Fruit fly (Drosophila melanogaster) S2 (cell line): ENCODE results near the gene CG11398.

Source experiments
- CG8478 ChIP-seq: fragments of >200 bp; optimal IDR thresholded peaks from 2 replicates; lab custom pipeline; 2018
- CTCF ChIP-seq, 2 experiments: fragments of >200 bp; optimal IDR thresholded peaks; 2 replicates each; lab custom pipeline; 2018

CG11398 gene

DNA sequence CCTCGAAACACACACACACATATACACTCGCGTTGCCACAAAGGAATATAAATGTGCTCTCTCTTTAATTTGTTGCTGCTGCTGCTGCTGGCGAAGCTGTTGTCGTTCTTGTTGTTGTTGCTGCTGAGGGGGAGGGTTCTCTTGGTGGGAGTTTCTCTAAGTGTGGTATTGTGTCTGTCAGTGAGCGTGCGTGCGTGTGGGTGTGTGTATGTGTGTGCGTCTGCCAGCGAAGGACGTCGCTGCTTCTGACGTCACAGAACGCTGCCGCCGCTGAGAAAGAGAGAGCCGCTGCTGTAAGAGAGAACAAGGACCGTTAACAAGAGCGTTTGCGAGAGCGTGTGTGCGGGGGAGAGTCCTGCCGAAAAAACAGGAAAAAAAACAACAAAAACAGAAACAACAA, 19.0 kb upstream of the CG11398 start:
- TF ChIP-seq CG8478 (lab: Kevin White, UChicago): no peak
- TF ChIP-seq CTCF (optimal IDR thresholded peaks at IDR 0.05; lab: Kevin White, UChicago): no peak

DNA sequence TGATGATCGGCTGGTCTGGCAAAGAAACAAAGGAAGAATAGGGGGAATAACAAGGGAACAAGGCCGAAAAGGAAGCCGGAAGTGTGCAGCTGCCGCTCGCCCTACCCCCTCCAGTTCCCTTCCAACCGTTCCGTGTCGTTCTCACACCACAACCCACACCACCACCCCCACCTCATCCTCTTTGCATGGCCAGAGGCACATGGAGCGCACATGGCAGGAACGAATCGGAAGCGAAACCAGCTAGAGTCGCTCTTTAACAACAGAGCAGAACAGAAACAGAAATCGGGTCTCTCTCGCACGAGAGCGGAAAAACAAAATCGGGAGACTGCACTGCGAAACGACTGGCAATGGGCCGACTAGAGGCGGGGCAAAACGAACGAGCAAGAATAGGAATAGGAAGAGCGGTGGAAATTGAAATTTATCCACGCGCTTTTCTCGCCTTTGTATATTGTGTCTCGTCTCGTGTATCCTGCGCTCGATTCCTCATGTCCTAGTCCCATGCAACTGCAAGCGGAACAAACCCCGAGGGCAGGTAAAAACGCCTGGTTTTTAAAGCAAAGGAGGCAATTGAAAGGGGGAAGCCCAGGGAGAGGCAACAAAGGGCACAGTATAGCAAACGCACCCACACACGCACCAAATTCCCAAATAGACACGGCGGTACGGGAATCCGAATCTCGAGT, 17.7 kb upstream of the CG11398 start:
- TF ChIP-seq CG8478 (lab: Kevin White, UChicago) (no peak), CTCF (optimal IDR thresholded peaks at IDR 0.05; lab: Kevin White, UChicago) (no peak)

DNA sequence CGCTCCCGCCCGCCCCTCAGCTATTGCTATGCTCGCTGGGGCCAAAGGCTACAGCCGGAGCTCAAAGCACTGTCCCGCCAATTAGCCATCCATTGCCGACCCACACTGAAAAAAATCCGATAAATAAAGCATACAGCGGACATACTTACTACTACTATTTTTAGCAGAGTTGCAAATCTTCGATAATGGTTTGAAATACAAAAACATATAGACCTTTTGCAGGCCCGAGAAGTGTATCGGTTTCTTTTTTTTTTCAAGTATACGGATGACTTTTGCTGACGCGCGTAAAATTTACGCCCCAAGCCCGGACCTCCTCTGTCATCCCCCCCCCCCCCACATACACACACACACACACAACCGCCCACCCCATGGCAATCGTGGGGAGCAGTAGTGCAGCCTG, 16.8 kb upstream of the CG11398 start:
- TF ChIP-seq CTCF (optimal IDR thresholded peaks at IDR 0.05; lab: Kevin White, UChicago): no peak
- TF ChIP-seq CG8478 (lab: Kevin White, UChicago): no peak

DNA sequence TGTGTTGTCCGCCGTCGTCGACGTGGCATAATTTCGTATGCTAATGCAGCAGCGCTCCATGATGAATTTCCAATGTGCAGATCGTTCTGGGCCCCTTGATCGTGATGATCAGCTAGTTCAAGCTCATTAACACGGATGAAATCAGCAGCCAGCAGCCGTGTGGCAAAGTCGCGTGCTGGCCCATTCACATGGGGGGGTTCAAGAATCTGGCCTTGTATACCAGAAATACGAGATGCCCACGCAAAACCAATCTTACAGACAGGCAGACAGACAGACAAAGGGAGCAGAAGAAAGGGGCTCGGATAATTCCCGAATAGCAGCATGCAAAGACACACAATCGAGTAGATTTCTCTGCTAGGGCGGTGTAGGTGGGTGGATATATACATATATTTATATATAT, 14.6 kb upstream of the CG11398 start:
- TF ChIP-seq CG8478 (lab: Kevin White, UChicago): no peak
- no peak for TF ChIP-seq CTCF (optimal IDR thresholded peaks at IDR 0.05; lab: Kevin White, UChicago)

DNA sequence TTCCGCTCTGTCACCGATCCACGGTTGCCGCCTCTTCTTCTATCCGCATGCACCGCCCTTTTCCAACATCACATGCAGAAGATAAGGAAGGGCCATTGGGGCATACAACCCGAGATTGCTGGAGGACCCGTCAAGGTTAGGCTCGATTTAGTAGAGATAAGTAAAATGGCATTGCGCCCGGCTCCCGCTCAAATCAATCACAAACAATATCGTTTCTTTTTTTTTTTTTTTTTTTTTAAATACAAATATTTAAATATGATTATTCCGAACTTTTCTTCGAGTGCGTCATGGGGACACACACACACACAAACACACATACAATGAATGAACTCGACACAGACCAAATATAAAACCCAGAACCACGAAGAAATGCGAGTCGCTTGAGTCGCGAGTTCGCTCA, 14.1 kb upstream of the CG11398 start:
- TF ChIP-seq CTCF (optimal IDR thresholded peaks at IDR 0.05; lab: Kevin White, UChicago) (no peak), CG8478 (lab: Kevin White, UChicago) (no peak)

DNA sequence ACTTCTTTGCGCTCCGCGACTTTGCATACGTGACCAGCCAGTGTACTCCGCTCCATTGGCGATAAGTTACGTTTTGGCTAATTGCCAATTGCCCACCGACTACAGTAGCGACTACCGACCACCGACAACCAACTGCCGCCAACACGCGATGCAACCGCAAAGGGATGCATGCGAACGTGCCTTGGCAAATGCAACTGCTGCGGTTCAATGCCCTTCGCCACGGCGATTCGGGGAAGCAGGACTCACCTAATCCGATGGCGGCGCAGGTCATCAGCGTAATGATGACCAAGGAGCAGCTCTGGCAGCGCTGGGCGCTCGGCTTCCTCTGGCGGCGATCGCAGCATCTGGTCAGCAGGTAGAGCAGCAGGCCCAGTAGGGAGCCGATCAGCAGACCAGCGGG, 10.9 kb upstream of the CG11398 start:
- TF ChIP-seq CG8478 (lab: Kevin White, UChicago) (no peak), CTCF (optimal IDR thresholded peaks at IDR 0.05; lab: Kevin White, UChicago) (no peak)

DNA sequence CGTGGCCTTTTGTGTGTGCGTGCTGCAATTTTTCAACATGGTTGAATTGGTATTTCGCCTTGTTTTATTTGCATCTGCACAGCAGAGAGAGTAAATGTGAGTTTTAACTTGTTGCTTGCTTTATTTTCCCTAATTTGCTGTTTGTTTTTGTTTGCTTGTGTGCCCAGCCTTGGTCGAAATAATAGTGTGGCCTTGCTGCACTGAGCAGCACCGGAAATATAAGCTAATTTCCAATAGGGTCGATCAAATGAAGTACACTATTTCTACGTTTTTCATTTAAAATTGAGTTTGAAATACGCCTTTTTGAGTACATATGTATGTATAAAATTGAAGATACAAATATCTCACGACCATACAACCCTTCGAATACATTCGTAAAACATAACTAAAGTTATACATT, 1.7 kb upstream of the CG11398 start:
- TF ChIP-seq CG8478 (lab: Kevin White, UChicago) (no peak), CTCF (optimal IDR thresholded peaks at IDR 0.05; lab: Kevin White, UChicago) (no peak)

DNA sequence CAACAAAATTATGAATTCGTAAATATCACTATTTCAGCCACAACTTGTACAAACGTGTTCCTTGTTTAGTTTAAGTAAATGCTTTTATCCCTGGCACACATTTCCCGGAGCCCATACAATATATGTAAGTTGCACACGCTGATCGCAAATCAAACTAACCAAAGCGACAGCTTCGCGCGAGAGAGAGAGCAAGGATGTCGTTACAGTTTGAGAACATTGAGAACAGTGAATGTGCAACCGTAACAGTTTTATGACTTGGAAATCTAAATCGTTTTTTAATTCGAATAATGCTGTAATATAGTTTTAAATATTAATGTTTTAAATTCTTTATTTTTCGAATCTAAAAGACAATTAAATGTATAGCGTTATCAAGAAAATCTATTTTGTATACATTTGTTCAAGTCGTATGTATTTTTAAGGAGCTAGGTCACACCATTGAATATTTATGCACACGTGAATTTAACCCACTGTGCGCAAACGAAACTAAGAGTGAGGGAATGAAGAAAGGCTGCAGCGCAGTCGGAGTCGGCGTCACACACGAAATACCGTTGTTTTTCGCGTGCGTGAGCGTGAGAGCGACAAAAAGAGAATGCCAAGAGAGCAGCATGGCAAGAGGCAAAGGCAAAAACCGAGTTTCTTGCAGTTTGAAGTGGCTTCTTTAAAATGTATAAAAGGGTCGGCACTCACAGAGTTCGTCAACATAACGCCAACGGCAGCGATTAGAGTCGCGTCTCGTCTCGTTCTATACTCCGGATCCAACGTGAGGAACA, 5.5 kb downstream of the CG11398 start, which contains the start of gene CG11382:
TSS of gene CG11382 (plus strand) at position 720 of the 770 bp plus-strand sequence.
- TF ChIP-seq CTCF (optimal IDR thresholded peaks at IDR 0.05; lab: Kevin White, UChicago): no peak
- TF ChIP-seq CG8478 (lab: Kevin White, UChicago): no peak

DNA sequence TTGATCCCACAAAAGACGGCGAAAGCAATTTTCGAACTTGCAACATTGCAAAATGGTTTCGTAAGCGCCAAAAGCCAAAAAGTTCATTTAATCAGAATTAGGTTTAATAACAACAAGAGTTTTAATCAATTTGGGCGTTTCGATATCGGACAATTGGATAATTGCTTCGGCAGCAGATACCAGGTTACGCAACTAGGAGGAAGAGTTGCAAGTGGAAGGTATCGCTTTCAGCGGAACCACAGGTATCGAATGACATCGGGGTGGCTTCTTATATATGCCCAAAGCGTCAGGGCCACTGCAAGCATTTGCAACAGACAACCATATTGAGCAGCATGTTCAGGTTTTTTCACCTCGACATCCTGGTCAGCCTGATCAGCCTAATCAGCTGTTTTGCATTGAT, 8.5 kb downstream of the CG11398 start, which contains the start of gene CG14624:
TSS of gene CG14624 (plus strand) at position 301 of the 400 bp plus-strand sequence.
- TF ChIP-seq CTCF (optimal IDR thresholded peaks at IDR 0.05; lab: Kevin White, UChicago): no peak
- TF ChIP-seq CG8478 (lab: Kevin White, UChicago): no peak

DNA sequence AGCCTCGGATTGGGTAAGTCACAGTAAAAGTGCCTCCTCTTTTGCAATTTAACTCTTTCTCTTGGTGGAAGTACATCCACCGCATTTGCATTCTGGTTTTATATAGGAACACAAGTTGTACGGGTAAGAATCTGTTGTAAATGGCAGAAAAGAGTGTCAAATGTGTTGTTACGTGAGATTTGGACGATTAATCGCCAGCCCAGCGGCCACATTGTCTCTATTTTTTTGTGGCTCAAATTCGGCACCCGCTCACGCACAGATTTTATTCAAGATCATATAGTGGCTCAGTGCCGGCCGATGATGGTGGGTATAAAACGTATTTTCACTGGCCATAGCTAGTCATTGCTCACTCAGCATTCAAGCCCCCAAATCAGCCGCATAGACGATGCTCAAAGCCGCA, 11.5 kb downstream of the CG11398 start, which contains the start of gene CG11381:
TSS of gene CG11381 (plus strand) at position 301 of the 400 bp plus-strand sequence.
- TF ChIP-seq CG8478 (lab: Kevin White, UChicago) (no peak), CTCF (optimal IDR thresholded peaks at IDR 0.05; lab: Kevin White, UChicago) (no peak)

DNA sequence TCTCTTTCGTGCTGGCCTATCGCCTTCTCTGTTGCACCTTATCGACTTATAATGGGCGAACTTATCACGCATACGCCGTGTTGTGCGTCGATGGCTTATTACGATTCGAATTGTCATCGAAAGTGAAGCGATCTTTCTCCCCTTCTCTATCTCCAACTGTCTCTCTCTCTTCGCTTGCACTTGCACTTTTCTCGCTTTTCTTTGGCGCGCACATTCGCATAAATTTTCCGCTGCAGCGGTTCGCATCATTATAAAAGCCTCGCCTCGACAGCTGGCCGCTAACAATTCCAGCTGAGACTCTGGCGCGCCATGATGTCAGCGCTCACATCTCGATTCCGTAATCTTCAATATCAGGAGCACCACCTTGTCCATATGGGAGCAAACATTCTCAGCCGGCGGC, 15.7 kb downstream of the CG11398 start, which contains the start of gene CG14625:
TSS of gene CG14625 (plus strand) at position 301 of the 400 bp plus-strand sequence.
- no peak for TF ChIP-seq CG8478 (lab: Kevin White, UChicago)
- no peak for TF ChIP-seq CTCF (optimal IDR thresholded peaks at IDR 0.05; lab: Kevin White, UChicago)

DNA sequence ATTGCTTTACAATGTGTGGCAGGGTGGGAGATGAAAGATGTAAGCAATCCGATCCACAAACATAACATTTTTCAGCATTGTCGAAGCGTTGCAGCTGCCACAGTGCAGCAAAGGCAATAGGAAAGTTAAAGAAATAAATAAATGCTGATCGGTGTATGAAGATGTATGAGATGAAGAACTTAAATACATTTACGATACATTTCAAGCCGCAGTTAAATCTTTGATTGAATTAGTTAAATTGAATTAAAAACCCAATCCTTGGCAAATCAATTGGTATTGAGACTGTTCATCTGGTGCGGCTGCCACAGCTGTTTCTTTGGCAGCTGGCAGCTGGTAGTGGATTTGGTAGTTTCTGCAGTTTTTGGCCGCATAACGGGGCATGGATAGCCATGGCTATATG, 17.1 kb downstream of the CG11398 start:
- TF ChIP-seq CTCF (optimal IDR thresholded peaks at IDR 0.05; lab: Kevin White, UChicago): no peak
- TF ChIP-seq CG8478 (lab: Kevin White, UChicago): no peak

DNA sequence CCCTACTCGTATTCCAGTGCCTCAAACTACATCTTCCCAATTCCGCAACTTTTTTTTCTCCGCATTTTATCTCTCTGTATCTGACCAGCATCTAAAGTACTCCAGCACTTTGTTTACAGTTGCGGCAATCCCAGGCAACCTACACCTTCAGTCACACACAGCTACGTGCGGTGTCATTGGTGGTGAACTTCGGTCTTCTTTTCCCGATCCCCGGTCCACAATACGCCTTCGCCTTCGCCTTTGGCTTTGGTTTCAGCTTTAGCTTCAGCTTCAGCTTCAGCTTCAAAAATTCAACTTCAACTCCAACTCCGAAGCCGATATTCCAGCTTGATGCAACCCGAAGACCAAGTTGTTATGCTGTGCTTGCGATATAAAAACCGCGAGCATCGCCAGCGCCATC, 23.9 kb downstream of the CG11398 start, which contains the start of gene CG11380:
TSS of gene CG11380 (plus strand) at position 301 of the 400 bp plus-strand sequence.
- TF ChIP-seq CG8478 (lab: Kevin White, UChicago) (no peak), CTCF (optimal IDR thresholded peaks at IDR 0.05; lab: Kevin White, UChicago) (no peak)

DNA sequence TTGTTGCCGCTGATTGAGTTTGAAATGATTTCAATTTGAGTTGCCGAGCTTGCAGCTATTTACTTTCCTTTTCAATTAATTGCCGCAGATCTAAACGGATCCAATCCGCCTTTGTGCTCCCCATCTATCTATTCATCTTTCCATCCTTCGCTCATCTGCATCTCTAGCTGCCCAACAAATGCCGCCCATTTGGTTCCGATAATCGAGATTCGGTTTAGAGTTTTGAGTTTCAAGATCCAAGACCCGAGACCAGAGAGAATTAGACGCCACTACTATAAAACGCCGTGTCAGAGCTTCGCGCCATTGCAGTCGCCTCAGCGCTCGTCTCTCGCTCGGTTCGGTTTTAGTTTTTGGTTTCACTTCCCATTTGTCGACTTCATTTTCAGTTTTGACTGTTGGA, 30.5 kb downstream of the CG11398 start, which contains the start of gene CG14626:
TSS of gene CG14626 (plus strand) at position 301 of the 400 bp plus-strand sequence.
- TF ChIP-seq CG8478 (lab: Kevin White, UChicago): no peak
- no peak for TF ChIP-seq CTCF (optimal IDR thresholded peaks at IDR 0.05; lab: Kevin White, UChicago)

DNA sequence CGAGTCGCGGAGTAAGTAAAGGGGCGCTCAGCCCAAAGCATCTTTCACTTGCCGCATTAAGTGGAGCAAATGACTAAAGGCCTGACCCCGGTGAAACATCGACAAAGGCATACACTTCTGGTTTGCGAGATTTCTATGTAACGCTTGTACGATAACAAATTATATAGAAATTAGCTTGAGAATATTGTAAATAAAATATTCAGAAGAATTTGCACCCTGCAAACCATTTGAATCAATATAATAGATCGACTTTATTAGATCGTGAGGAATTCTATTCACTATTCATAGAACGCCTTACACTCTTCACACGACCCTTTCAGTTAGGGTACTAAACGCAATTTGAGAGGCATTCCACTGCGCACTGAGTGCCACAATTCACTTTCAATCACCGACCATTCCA, 31.2 kb downstream of the CG11398 start:
- no peak for TF ChIP-seq CTCF (optimal IDR thresholded peaks at IDR 0.05; lab: Kevin White, UChicago)
- TF ChIP-seq CG8478 (lab: Kevin White, UChicago): no peak
